Fruit fly (Drosophila melanogaster) whole organism, pupa: ENCODE data around the gene crq.

Experiments used
- CG10348 ChIP-seq: fragments of 200-800 bp; sonication (Bioruptor generic); IDR thresholded peaks from 2 replicates; pipeline ENCODE4 v1.3.6; 2022; ENCODE audit warnings: missing biosample characterization, missing genetic modification characterization
- CG12605 ChIP-seq: fragments of 200-800 bp; sonication (Bioruptor generic); IDR thresholded peaks from 2 replicates; pipeline ENCODE4 v1.3.6; 2022; ENCODE audit warnings: missing biosample characterization, missing genetic modification characterization
- CG13204 ChIP-seq: fragments of 200-800 bp; sonication (Bioruptor generic); optimal IDR thresholded peaks from 2 replicates; lab custom pipeline; 2018; ENCODE audit warnings: missing biosample characterization, mild to moderate bottlenecking, missing genetic modification characterization, moderate library complexity
- CG14655 ChIP-seq: fragments of 200-800 bp; sonication (Bioruptor generic); optimal IDR thresholded peaks from 3 replicates; lab custom pipeline; 2017; ENCODE audit warnings: mild to moderate bottlenecking, missing biosample characterization, missing genetic modification reagents, missing genetic modification characterization
- CG15710 ChIP-seq: fragments of 200-800 bp; sonication (Bioruptor generic); optimal IDR thresholded peaks from 2 replicates; lab custom pipeline; 2018; ENCODE audit warnings: missing biosample characterization, mild to moderate bottlenecking, missing genetic modification characterization, moderate library complexity
- CG17806 ChIP-seq: fragments of 200-800 bp; sonication (Bioruptor generic); optimal IDR thresholded peaks from 2 replicates; lab custom pipeline; 2018; ENCODE audit warnings: missing biosample characterization, mild to moderate bottlenecking, missing genetic modification characterization, moderate library complexity
- CG32121 ChIP-seq: fragments of 200-800 bp; sonication (Bioruptor generic); IDR thresholded peaks from 2 replicates; pipeline ENCODE4 v1.3.6; 2022; ENCODE audit warnings: missing biosample characterization, missing genetic modification characterization
- CG34367 ChIP-seq: fragments of 200-800 bp; sonication (Bioruptor generic); optimal IDR thresholded peaks from 2 replicates; lab custom pipeline; 2018; ENCODE audit warnings: missing biosample characterization, mild to moderate bottlenecking, missing genetic modification characterization
- CG4496 ChIP-seq: fragments of 200-800 bp; sonication (Bioruptor generic); IDR thresholded peaks from 3 replicates; pipeline ENCODE4 v1.3.6; 2022; ENCODE audit warnings: missing biosample characterization, missing genetic modification characterization
- CG8159 ChIP-seq: fragments of 200-800 bp; sonication (Bioruptor generic); optimal IDR thresholded peaks from 3 replicates; lab custom pipeline; 2018; ENCODE audit warnings: missing biosample characterization, mild to moderate bottlenecking, missing genetic modification characterization, moderate library complexity
- CG8301 ChIP-seq: fragments of 200-800 bp; sonication (Bioruptor generic); optimal IDR thresholded peaks from 2 replicates; lab custom pipeline; 2018; ENCODE audit warnings: missing biosample characterization, mild to moderate bottlenecking, missing genetic modification characterization
- CG9948 ChIP-seq: fragments of 200-800 bp; sonication (Bioruptor generic); optimal IDR thresholded peaks from 2 replicates; lab custom pipeline; 2018; ENCODE audit warnings: missing biosample characterization, mild to moderate bottlenecking, missing genetic modification characterization, moderate library complexity
- D1 ChIP-seq: fragments of 200-800 bp; sonication (Bioruptor generic); optimal IDR thresholded peaks from 2 replicates; lab custom pipeline; 2018; ENCODE audit warnings: missing biosample characterization, mild to moderate bottlenecking, missing genetic modification characterization, moderate library complexity
- EcR ChIP-seq: fragments of 200-800 bp; sonication (Bioruptor generic); optimal IDR thresholded peaks from 3 replicates; lab custom pipeline; 2019; ENCODE audit warnings: missing biosample characterization, missing genetic modification characterization, mild to moderate bottlenecking, moderate library complexity, missing genetic modification reagents
- Ets98B ChIP-seq: fragments of 200-800 bp; sonication (Bioruptor generic); IDR thresholded peaks from 2 replicates; pipeline ENCODE4 v1.3.6; 2022; ENCODE audit warnings: missing biosample characterization, missing genetic modification characterization
- Pif1A ChIP-seq: fragments of 200-800 bp; sonication (Bioruptor generic); optimal IDR thresholded peaks from 3 replicates; lab custom pipeline; 2016; ENCODE audit warnings: missing biosample characterization, missing genetic modification characterization
- Pif1B ChIP-seq: fragments of 200-800 bp; sonication (Bioruptor generic); optimal IDR thresholded peaks from 3 replicates; lab custom pipeline; 2016; ENCODE audit warnings: missing biosample characterization, missing genetic modification characterization
- Snoo ChIP-seq: fragments of 200-800 bp; sonication (Bioruptor generic); optimal IDR thresholded peaks from 3 replicates; lab custom pipeline; 2017; ENCODE audit warnings: missing biosample characterization, mild to moderate bottlenecking, missing genetic modification characterization, inconsistent platforms
- fd96Ca ChIP-seq: fragments of 200-800 bp; sonication (Bioruptor generic); IDR thresholded peaks from 3 replicates; pipeline ENCODE4 v1.3.6; 2022; ENCODE audit warnings: missing biosample characterization, missing genetic modification characterization
- gl ChIP-seq: fragments of 200-800 bp; sonication (Bioruptor generic); optimal IDR thresholded peaks from 2 replicates; lab custom pipeline; 2018; ENCODE audit warnings: missing biosample characterization, mild to moderate bottlenecking, missing genetic modification characterization
- rn ChIP-seq: fragments of 200-800 bp; sonication (Bioruptor generic); IDR thresholded peaks from 2 replicates; pipeline ENCODE4 v1.3.6; 2022; ENCODE audit warnings: missing biosample characterization, missing genetic modification characterization

crq gene

DNA sequence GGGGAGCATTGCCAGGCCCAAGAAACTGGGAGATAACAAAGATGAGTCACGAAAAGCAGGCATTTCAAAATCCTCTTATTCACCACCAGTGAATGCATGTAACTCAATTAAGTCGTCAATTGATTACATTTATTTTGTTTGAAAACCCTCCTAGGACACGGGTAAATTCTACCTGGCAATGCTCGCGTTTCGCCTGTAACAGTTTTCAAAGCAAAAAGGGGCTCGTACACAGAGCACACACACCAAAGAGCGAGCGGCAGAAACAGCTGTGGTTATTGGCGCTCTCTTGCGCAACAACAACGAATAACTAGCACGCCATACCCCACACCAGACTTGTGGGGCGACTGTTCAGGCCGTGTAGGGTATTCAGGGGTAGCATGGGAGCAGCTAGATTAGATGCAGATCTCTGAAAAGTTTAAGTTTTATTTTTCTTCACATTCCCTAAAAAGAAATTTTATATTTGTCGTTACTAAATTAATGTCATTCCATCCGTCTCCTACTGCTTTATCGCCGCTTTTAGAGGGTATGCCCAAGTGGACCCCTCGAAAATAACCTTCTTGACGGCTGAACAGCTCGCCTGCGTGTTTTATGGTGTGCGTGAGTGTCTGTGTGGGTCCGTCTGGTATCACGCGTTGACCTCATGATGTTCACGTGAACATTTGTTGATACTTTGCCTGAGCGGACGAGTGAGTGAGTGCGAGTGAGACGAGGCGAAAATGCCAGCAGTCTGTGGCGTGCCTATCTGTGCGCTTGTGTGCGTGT, 28.0 kb upstream of the crq start:
- TF ChIP-seq Pif1B (GFP tag; lab: Kevin White, UChicago), result peak; percentile 100
- peak; percentile 100 for TF ChIP-seq CG34367 (tag; lab: Kevin White, UChicago)
- peak; percentile 100 for TF ChIP-seq CG17806 (tag; lab: Kevin White, UChicago)
- no peak for TF ChIP-seq CG32121
- TF ChIP-seq Snoo (tag; lab: Kevin White, UChicago), result peak; percentile 100
- TF ChIP-seq CG13204 (GFP tag; lab: Kevin White, UChicago), result peak; percentile 100
- peak; percentile 100 for TF ChIP-seq CG8301 (tag; lab: Kevin White, UChicago)
- TF ChIP-seq fd96Ca (GFP tag; lab: Robert Waterston, UW), result no peak
- TF ChIP-seq rn (GFP tag; lab: Robert Waterston, UW), result no peak
- TF ChIP-seq EcR (GFP tag; lab: Kevin White, UChicago), result peak; percentile 98
- TF ChIP-seq CG9948 (tag; lab: Kevin White, UChicago), result peak; percentile 100
- TF ChIP-seq CG15710 (tag; lab: Kevin White, UChicago), result peak; percentile 100
- TF ChIP-seq CG10348 (GFP tag; lab: Robert Waterston, UW), result no peak
- TF ChIP-seq CG14655, result peak; percentile 100
- TF ChIP-seq CG12605 (GFP tag; lab: Robert Waterston, UW), result no peak
- TF ChIP-seq CG8159 (tag; lab: Kevin White, UChicago), result peak; percentile 100
- TF ChIP-seq Pif1A (GFP tag; lab: Kevin White, UChicago), result peak; percentile 100
- peak; percentile 100 for TF ChIP-seq D1 (tag; lab: Kevin White, UChicago)
- TF ChIP-seq CG4496, result no peak
- TF ChIP-seq gl (tag; lab: Kevin White, UChicago), result peak; percentile 99
- TF ChIP-seq Ets98B (GFP tag; lab: Robert Waterston, UW), result no peak

dm6 chr2L:480196-480511, 27.3 kb upstream of the crq start:
- TF ChIP-seq CG9948 (tag; lab: Kevin White, UChicago), result no peak
- TF ChIP-seq, all 21 proteins: peak for 0

DNA sequence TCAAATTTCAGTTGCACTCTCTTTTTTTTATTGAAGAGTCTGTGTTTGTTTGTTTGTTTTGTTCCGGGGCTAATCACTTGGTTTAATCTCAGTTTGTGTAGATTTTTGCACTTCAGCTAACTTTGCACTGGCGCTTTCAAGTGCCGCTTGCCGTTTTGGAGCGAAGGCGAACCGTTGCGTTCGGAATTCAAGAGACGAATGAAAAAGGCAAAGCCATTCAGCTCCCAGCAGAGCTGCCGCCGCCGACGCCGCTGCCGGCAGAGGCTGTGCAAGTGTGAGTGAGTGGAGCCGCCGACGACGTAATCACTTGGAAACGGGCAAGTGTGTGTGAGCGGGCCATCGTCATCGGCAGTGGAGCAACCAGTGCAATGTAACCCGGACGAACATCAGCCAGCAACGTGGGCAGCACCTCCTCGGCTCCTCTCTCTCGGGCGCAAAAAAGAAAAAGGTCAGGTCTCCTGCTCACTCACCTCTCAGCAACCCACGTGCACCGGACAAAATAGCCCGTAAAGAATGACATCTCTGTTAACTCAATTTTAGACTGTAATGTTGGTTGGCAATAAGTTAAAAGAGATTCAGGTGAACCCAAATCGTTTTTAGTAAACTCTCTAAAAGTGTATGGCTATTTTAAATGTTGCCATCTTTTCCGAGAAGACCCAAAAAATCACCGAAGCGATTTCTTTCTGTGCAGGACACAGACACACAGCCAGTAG, 26.8 kb upstream of the crq start, which contains the start of gene cbt:
cbt (minus strand) TSS at position 206 of the 713 bp plus-strand sequence.
- TF ChIP-seq gl (tag; lab: Kevin White, UChicago), result peak; percentile 95
- peak; percentile 95 for TF ChIP-seq CG13204 (GFP tag; lab: Kevin White, UChicago)
- TF ChIP-seq Ets98B (GFP tag; lab: Robert Waterston, UW), result no peak
- peak; percentile 98 for TF ChIP-seq CG34367 (tag; lab: Kevin White, UChicago)
- TF ChIP-seq Pif1A (GFP tag; lab: Kevin White, UChicago), result peak; percentile 99
- no peak for TF ChIP-seq fd96Ca (GFP tag; lab: Robert Waterston, UW)
- peak; percentile 99 for TF ChIP-seq CG14655
- TF ChIP-seq rn (GFP tag; lab: Robert Waterston, UW), result no peak
- peak; percentile 98 for TF ChIP-seq Pif1B (GFP tag; lab: Kevin White, UChicago)
- TF ChIP-seq CG9948 (tag; lab: Kevin White, UChicago), result peak; percentile 99
- TF ChIP-seq CG12605 (GFP tag; lab: Robert Waterston, UW), result no peak
- no peak for TF ChIP-seq CG10348 (GFP tag; lab: Robert Waterston, UW)
- TF ChIP-seq CG4496, result no peak
- TF ChIP-seq CG15710 (tag; lab: Kevin White, UChicago), result peak; percentile 98
- TF ChIP-seq CG17806 (tag; lab: Kevin White, UChicago), result peak; percentile 98
- no peak for TF ChIP-seq CG32121
- peak; percentile 96 for TF ChIP-seq Snoo (tag; lab: Kevin White, UChicago)
- TF ChIP-seq CG8159 (tag; lab: Kevin White, UChicago), result peak; percentile 99
- peak; percentile 98 for TF ChIP-seq D1 (tag; lab: Kevin White, UChicago)
- peak; percentile 99 for TF ChIP-seq CG8301 (tag; lab: Kevin White, UChicago)
- peak; percentile 94 for TF ChIP-seq EcR (GFP tag; lab: Kevin White, UChicago)

dm6 chr2L:478749-479482, 26.1 kb upstream of the crq start:
- TF ChIP-seq rn (GFP tag; lab: Robert Waterston, UW) (no peak), gl (tag; lab: Kevin White, UChicago) (peak; percentile 100), CG32121 (no peak), D1 (tag; lab: Kevin White, UChicago) (no peak), CG12605 (GFP tag; lab: Robert Waterston, UW) (no peak), CG13204 (GFP tag; lab: Kevin White, UChicago) (peak; percentile 99), CG15710 (tag; lab: Kevin White, UChicago) (peak; percentile 83), CG17806 (tag; lab: Kevin White, UChicago) (peak; percentile 89), CG8159 (tag; lab: Kevin White, UChicago) (peak; percentile 88), EcR (GFP tag; lab: Kevin White, UChicago) (peak; percentile 35), fd96Ca (GFP tag; lab: Robert Waterston, UW) (no peak), Ets98B (GFP tag; lab: Robert Waterston, UW) (no peak), Pif1B (GFP tag; lab: Kevin White, UChicago) (peak; percentile 97), CG14655 (peak; percentile 97), CG10348 (GFP tag; lab: Robert Waterston, UW) (no peak), CG34367 (tag; lab: Kevin White, UChicago) (peak; percentile 94), CG8301 (tag; lab: Kevin White, UChicago) (peak; percentile 95), Snoo (tag; lab: Kevin White, UChicago) (peak; percentile 91), Pif1A (GFP tag; lab: Kevin White, UChicago) (peak; percentile 98), CG4496 (no peak), CG9948 (tag; lab: Kevin White, UChicago) (peak; percentile 82)
